Worm (Caenorhabditis elegans) whole organism, late embryonic: ENCODE data around the gene daf-3.

Experiments used
- C38D4.7 ChIP-seq: fragments of 200-800 bp; sonication (Bioruptor generic); optimal IDR thresholded peaks from 2 replicates; lab custom pipeline; 2018; ENCODE audit warnings: mild to moderate bottlenecking, missing genetic modification characterization, moderate library complexity, missing compliant biosample characterization
- K02D7.2 ChIP-seq: sonication (generic microtip); optimal IDR thresholded peaks from 2 replicates; lab custom pipeline; 2017; ENCODE audit warnings: mild to moderate bottlenecking, missing genetic modification characterization, missing compliant biosample characterization
- K09A11.1 ChIP-seq: sonication (generic microtip); optimal IDR thresholded peaks from 2 replicates; lab custom pipeline; 2017; ENCODE audit warnings: antibody characterized with exemption, mild to moderate bottlenecking, missing genetic modification characterization, missing compliant biosample characterization; ENCODE audit not compliant: insufficient read depth
- T23F11.4 ChIP-seq: fragments of 200-800 bp; sonication (Bioruptor generic); optimal IDR thresholded peaks from 2 replicates; lab custom pipeline; 2018; ENCODE audit warnings: mild to moderate bottlenecking, missing genetic modification characterization, missing compliant biosample characterization
- Y22D7AL.16 ChIP-seq: sonication (generic microtip); optimal IDR thresholded peaks from 2 replicates; lab custom pipeline; 2016; ENCODE audit warnings: missing genetic modification characterization, missing compliant biosample characterization
- ahr-1 ChIP-seq: sonication (generic microtip); optimal IDR thresholded peaks from 2 replicates; lab custom pipeline; 2016; ENCODE audit warnings: missing genetic modification characterization, missing compliant biosample characterization
- ceh-14 ChIP-seq: sonication (generic microtip); optimal IDR thresholded peaks from 2 replicates; lab custom pipeline; 2016; ENCODE audit warnings: missing genotype, missing genetic modification characterization, missing compliant biosample characterization
- ceh-18 ChIP-seq: sonication (generic microtip); optimal IDR thresholded peaks from 2 replicates; lab custom pipeline; 2016; ENCODE audit warnings: missing genetic modification characterization, missing compliant biosample characterization
- ceh-2 ChIP-seq: sonication (generic microtip); optimal IDR thresholded peaks from 2 replicates; lab custom pipeline; 2016; ENCODE audit warnings: missing genotype, missing genetic modification characterization, missing compliant biosample characterization
- ceh-22 ChIP-seq: sonication (generic microtip); optimal IDR thresholded peaks from 2 replicates; lab custom pipeline; 2017; ENCODE audit warnings: missing biosample characterization, missing genetic modification characterization
- ceh-30 ChIP-seq: fragments of 150-350 bp; optimal IDR thresholded peaks from 2 replicates; lab custom pipeline; 2014; ENCODE audit warnings: missing biosample characterization, missing genetic modification characterization
- ceh-31 ChIP-seq: sonication (generic microtip); optimal IDR thresholded peaks from 2 replicates; lab custom pipeline; 2016; ENCODE audit warnings: missing genetic modification characterization, missing compliant biosample characterization
- ceh-34 ChIP-seq: sonication (generic microtip); optimal IDR thresholded peaks from 2 replicates; lab custom pipeline; 2016; ENCODE audit warnings: mild to moderate bottlenecking, missing genetic modification characterization, missing compliant biosample characterization
- ceh-45 ChIP-seq: fragments of 200-800 bp; sonication (Bioruptor generic); IDR thresholded peaks from 2 replicates; pipeline ENCODE4 v1.3.6; 2022; ENCODE audit warnings: missing genetic modification reagents, missing genetic modification characterization, missing compliant biosample characterization
- ceh-48 ChIP-seq: sonication (generic microtip); optimal IDR thresholded peaks from 2 replicates; lab custom pipeline; 2016; ENCODE audit warnings: missing genetic modification characterization, inconsistent platforms, missing compliant biosample characterization
- ceh-6 ChIP-seq: fragments of 200-800 bp; sonication (Bioruptor generic); optimal IDR thresholded peaks from 2 replicates; lab custom pipeline; 2018; ENCODE audit warnings: mild to moderate bottlenecking, missing genetic modification characterization, missing compliant biosample characterization
- elt-4 ChIP-seq: sonication (generic microtip); optimal IDR thresholded peaks from 2 replicates; lab custom pipeline; 2016; ENCODE audit warnings: missing genetic modification characterization, missing compliant biosample characterization
- eyg-1 ChIP-seq: sonication (generic microtip); optimal IDR thresholded peaks from 2 replicates; lab custom pipeline; 2016; ENCODE audit warnings: missing genotype, missing genetic modification characterization, missing compliant biosample characterization
- fax-1 ChIP-seq: sonication (generic microtip); optimal IDR thresholded peaks from 2 replicates; lab custom pipeline; 2016; ENCODE audit warnings: missing genotype, missing genetic modification characterization, missing compliant biosample characterization
- fkh-6 ChIP-seq: sonication (generic microtip); optimal IDR thresholded peaks from 2 replicates; lab custom pipeline; 2016; ENCODE audit warnings: missing genetic modification characterization, missing compliant biosample characterization
- gmeb-2 ChIP-seq: sonication (generic microtip); optimal IDR thresholded peaks from 2 replicates; lab custom pipeline; 2016; ENCODE audit warnings: missing genetic modification characterization, inconsistent platforms, missing compliant biosample characterization
- hlh-15 ChIP-seq: sonication (generic microtip); optimal IDR thresholded peaks from 2 replicates; lab custom pipeline; 2016; ENCODE audit warnings: missing genetic modification characterization, missing compliant biosample characterization
- hlh-30 ChIP-seq: sonication (generic microtip); optimal IDR thresholded peaks from 2 replicates; lab custom pipeline; 2017; ENCODE audit warnings: antibody characterized with exemption, missing genetic modification characterization, missing compliant biosample characterization; ENCODE audit not compliant: insufficient read depth
- hlh-8 ChIP-seq: sonication (generic microtip); optimal IDR thresholded peaks from 2 replicates; lab custom pipeline; 2016; ENCODE audit warnings: missing genotype, missing genetic modification characterization, missing compliant biosample characterization
- mec-3 ChIP-seq: sonication (generic microtip); optimal IDR thresholded peaks from 2 replicates; lab custom pipeline; 2016; ENCODE audit warnings: borderline replicate concordance, missing genetic modification characterization, missing compliant biosample characterization
- nfya-1 ChIP-seq: sonication (generic microtip); optimal IDR thresholded peaks from 2 replicates; lab custom pipeline; 2017; ENCODE audit warnings: missing genetic modification characterization, mild to moderate bottlenecking, missing compliant biosample characterization, antibody characterized with exemption, moderate library complexity
- nhr-232 ChIP-seq: sonication (generic microtip); optimal IDR thresholded peaks from 2 replicates; lab custom pipeline; 2016; ENCODE audit warnings: missing genetic modification characterization, missing compliant biosample characterization
- odd-2 ChIP-seq: sonication (generic microtip); optimal IDR thresholded peaks from 2 replicates; lab custom pipeline; 2017; ENCODE audit warnings: antibody characterized with exemption, mild to moderate bottlenecking, missing genetic modification characterization, missing compliant biosample characterization
- pag-3 ChIP-seq: sonication (generic microtip); optimal IDR thresholded peaks from 2 replicates; lab custom pipeline; 2016; ENCODE audit warnings: missing compliant biosample characterization, missing genetic modification characterization, borderline replicate concordance
- pat-9 ChIP-seq: fragments of 200-800 bp; sonication (Bioruptor generic); optimal IDR thresholded peaks from 2 replicates; lab custom pipeline; 2018; ENCODE audit warnings: mild to moderate bottlenecking, missing genetic modification characterization, moderate library complexity, missing compliant biosample characterization
- pax-1 ChIP-seq: fragments of 150-350 bp; optimal IDR thresholded peaks from 2 replicates; lab custom pipeline; 2014; ENCODE audit warnings: missing biosample characterization, missing genetic modification characterization
- pros-1 ChIP-seq: fragments of 150-350 bp; optimal IDR thresholded peaks from 2 replicates; lab custom pipeline; 2014; ENCODE audit warnings: missing biosample characterization, missing genetic modification reagents, missing genetic modification characterization
- sox-2 ChIP-seq: fragments of 200-800 bp; sonication (Bioruptor generic); IDR thresholded peaks from 2 replicates; pipeline ENCODE4 v1.3.6; 2022; ENCODE audit warnings: missing genetic modification reagents, missing genetic modification characterization, missing compliant biosample characterization
- ttx-3 ChIP-seq: sonication (generic microtip); optimal IDR thresholded peaks from 2 replicates; lab custom pipeline; 2016; ENCODE audit warnings: missing genetic modification reagents, missing genetic modification characterization, missing compliant biosample characterization
- unc-3 ChIP-seq, 2 experiments: fragments of 200-800 bp in 1 of 2; sonication (Bioruptor generic) in 1 of 2; sonication (generic microtip) in 1 of 2; conservative IDR thresholded peaks in 1 of 2; optimal IDR thresholded peaks in 1 of 2; 2 replicates each; pipeline versions ENCODE4 v1.3.6 to Lab custom; 2016 to 2022; ENCODE audit warnings: missing compliant biosample characterization in 2 of 2, missing genetic modification characterization in 2 of 2, missing genetic modification reagents in 1 of 2
- unc-42 ChIP-seq: sonication (generic microtip); optimal IDR thresholded peaks from 2 replicates; lab custom pipeline; 2016; ENCODE audit warnings: missing genotype, missing genetic modification characterization, missing compliant biosample characterization
- ztf-16 ChIP-seq: sonication (generic microtip); optimal IDR thresholded peaks from 2 replicates; lab custom pipeline; 2017; ENCODE audit warnings: missing genetic modification characterization, missing compliant biosample characterization

daf-3 gene

DNA sequence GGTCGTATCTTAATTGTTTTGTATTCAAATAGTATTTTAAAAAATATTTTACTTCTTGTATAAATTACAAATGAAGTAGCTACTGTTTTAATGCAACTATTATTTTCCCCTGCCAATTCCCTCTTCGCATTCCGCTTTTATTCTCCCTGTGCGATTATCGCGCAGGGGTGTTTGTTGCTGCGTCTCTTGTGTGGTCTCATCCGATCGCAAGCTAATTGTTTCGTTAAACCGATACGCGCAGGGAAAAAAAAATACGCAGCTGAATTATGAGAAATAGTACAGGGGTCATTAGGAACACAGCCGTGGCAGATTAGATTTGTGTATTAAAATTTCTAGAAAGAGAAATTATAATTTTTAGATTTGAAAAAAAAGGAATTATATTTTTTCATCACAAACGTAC is 18.8 kb downstream of the daf-3 start (continued):
- TF ChIP-seq fax-1 (tag; lab: Kevin White, UChicago) (peak; percentile 36), unc-42 (tag; lab: Kevin White, UChicago) (peak; percentile 96), ttx-3 (tag; lab: Kevin White, UChicago) (peak; percentile 67), ceh-22 (tag; lab: Kevin White, UChicago) (no peak), odd-2 (tag; lab: Kevin White, UChicago) (no peak), hlh-30 (peak; percentile 72), nfya-1 (tag; lab: Kevin White, UChicago) (peak; percentile 95), ceh-18 (peak; percentile 97), C38D4.7 (GFP tag; lab: Kevin White, UChicago) (no peak), ceh-34 (tag; lab: Kevin White, UChicago) (peak; percentile 95), ceh-31 (tag; lab: Kevin White, UChicago) (peak; percentile 96), ceh-30 (peak; percentile 82), ceh-6 (GFP tag; lab: Kevin White, UChicago) (peak; percentile 40), K09A11.1 (tag; lab: Kevin White, UChicago) (peak; percentile 84), Y22D7AL.16 (tag; lab: Kevin White, UChicago) (no peak), fkh-6 (tag; lab: Kevin White, UChicago) (peak; percentile 18), pros-1 (tag; lab: Kevin White, UChicago) (peak; percentile 80), hlh-15 (peak; percentile 47), eyg-1 (peak; percentile 75), T23F11.4 (GFP tag; lab: Kevin White, UChicago) (peak; percentile 19), nhr-232 (tag; lab: Kevin White, UChicago) (no peak), pax-1 (tag; lab: Kevin White, UChicago) (peak; percentile 96), sox-2 (GFP tag; lab: Robert Waterston, UW) (peak; percentile 74), ahr-1 (peak; percentile 68), mec-3 (tag; lab: Kevin White, UChicago) (no peak), pag-3 (tag; lab: Kevin White, UChicago) (no peak), elt-4 (tag; lab: Kevin White, UChicago) (no peak), hlh-8 (peak; percentile 67), ceh-2 (tag; lab: Kevin White, UChicago) (peak; percentile 91), pat-9 (tag; lab: Kevin White, UChicago) (peak; percentile 38), ceh-45 (GFP tag; lab: Robert Waterston, UW) (peak; percentile 74; the same call in 1 of the 2 replicates), ceh-14 (tag; lab: Kevin White, UChicago) (peak; percentile 71)

- TF ChIP-seq ceh-18 (no peak), hlh-30 (no peak), pag-3 (tag; lab: Kevin White, UChicago) (no peak), unc-3 (GFP tag; conservative IDR thresholded peaks at IDR 0.05; lab: Robert Waterston, UW) (no peak), unc-3 (tag; optimal IDR thresholded peaks at IDR 0.05; lab: Kevin White, UChicago) (no peak)
Measured at ce11 chrX:802478-802877, 22.8 kb downstream of the daf-3 start, which contains the start of gene gtr-1. Gene gtr-1, plus strand, starts transcription at chrX:802778.

DNA sequence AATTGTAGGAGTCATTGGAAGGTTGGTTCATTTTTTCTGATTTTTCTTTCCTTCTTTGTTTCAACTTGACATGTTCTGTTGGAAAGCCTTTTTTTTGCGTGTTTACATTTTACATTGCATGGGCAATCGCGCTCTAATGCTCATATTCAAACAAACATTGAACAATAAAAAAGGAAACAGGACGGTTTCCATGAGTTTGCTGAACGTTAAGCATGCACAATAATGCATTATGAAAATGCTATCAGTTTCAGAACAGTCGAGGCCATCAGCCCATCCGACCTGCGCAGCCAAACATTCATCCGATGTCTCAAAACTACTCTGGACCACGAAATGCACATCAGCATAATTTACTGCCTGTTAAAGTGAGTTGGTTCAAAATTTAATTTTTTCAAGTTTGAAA is 34.7 kb downstream of the daf-3 start:
- TF ChIP-seq mec-3 (tag; lab: Kevin White, UChicago) (no peak), gmeb-2 (tag; lab: Kevin White, UChicago) (no peak), K02D7.2 (tag; lab: Kevin White, UChicago) (no peak), pros-1 (tag; lab: Kevin White, UChicago) (no peak), ztf-16 (tag; lab: Kevin White, UChicago) (no peak), ceh-48 (no peak), Y22D7AL.16 (tag; lab: Kevin White, UChicago) (no peak)
